Worm (Caenorhabditis elegans) whole organism, L3 larva: ENCODE results near the gene ttb-1.

Experiments
- ama-1 ChIP-seq: fragments of 150-350 bp; optimal IDR thresholded peaks from 2 replicates; lab custom pipeline; 2018
- ceh-16 ChIP-seq: sonication (generic microtip); optimal IDR thresholded peaks from 2 replicates; lab custom pipeline; 2017; ENCODE audit warnings: missing biosample characterization, missing genetic modification characterization
- daf-12 ChIP-seq: fragments of 150-350 bp; optimal IDR thresholded peaks from 2 replicates; lab custom pipeline; 2014; ENCODE audit warnings: missing biosample characterization, missing genetic modification reagents, missing genetic modification characterization
- fkh-10 ChIP-seq: sonication (generic microtip); optimal IDR thresholded peaks from 2 replicates; lab custom pipeline; 2017; ENCODE audit warnings: missing biosample characterization, missing genetic modification reagents, missing genetic modification characterization
- jun-1 ChIP-seq: fragments of 150-350 bp; optimal IDR thresholded peaks from 2 replicates; lab custom pipeline; 2014; ENCODE audit warnings: missing biosample characterization, missing genetic modification reagents, missing genetic modification characterization
- lin-15B ChIP-seq: fragments of 150-350 bp; optimal IDR thresholded peaks from 2 replicates; lab custom pipeline; 2014; ENCODE audit warnings: missing biosample characterization, missing genetic modification characterization
- lin-39 ChIP-seq: fragments of 150-350 bp; optimal IDR thresholded peaks from 2 replicates; lab custom pipeline; 2018; ENCODE audit warnings: missing biosample characterization, missing genetic modification reagents, missing genetic modification characterization
- nfya-1 ChIP-seq: sonication (generic microtip); optimal IDR thresholded peaks from 2 replicates; lab custom pipeline; 2017; ENCODE audit warnings: missing genetic modification characterization, mild to moderate bottlenecking, missing compliant biosample characterization, antibody characterized with exemption, moderate library complexity; ENCODE audit not compliant: insufficient read depth
- nhr-11 ChIP-seq: fragments of 150-350 bp; optimal IDR thresholded peaks from 2 replicates; lab custom pipeline; 2014; ENCODE audit warnings: missing biosample characterization, missing genetic modification characterization
- nhr-12 ChIP-seq: fragments of 150-350 bp; optimal IDR thresholded peaks from 2 replicates; lab custom pipeline; 2014; ENCODE audit warnings: missing biosample characterization, missing genetic modification characterization
- nhr-237 ChIP-seq: fragments of 150-350 bp; optimal IDR thresholded peaks from 2 replicates; lab custom pipeline; 2014; ENCODE audit warnings: missing biosample characterization, missing genetic modification characterization
- nhr-25 ChIP-seq: sonication (generic microtip); optimal IDR thresholded peaks from 2 replicates; lab custom pipeline; 2017; ENCODE audit warnings: missing biosample characterization, missing genetic modification characterization
- nhr-76 ChIP-seq: fragments of 150-350 bp; sonication (generic microtip); optimal IDR thresholded peaks from 5 replicates; lab custom pipeline; 2014; ENCODE audit warnings: missing biosample characterization, missing genetic modification characterization
- skn-1 ChIP-seq: fragments of 150-350 bp; optimal IDR thresholded peaks from 2 replicates; lab custom pipeline; 2014; ENCODE audit warnings: missing biosample characterization, missing genetic modification characterization

ce11 chrV:174520-174919 is 17.9 kb downstream of the ttb-1 start:
- TF ChIP-seq ama-1 (lab: Kevin White, UChicago) (no peak), nfya-1 (tag; lab: Kevin White, UChicago) (peak; percentile 56), nhr-25 (tag; lab: Kevin White, UChicago) (no peak), daf-12 (tag; lab: Kevin White, UChicago) (no peak), skn-1 (tag; lab: Kevin White, UChicago) (no peak), lin-15B (tag; lab: Kevin White, UChicago) (no peak), nhr-11 (tag; lab: Kevin White, UChicago) (no peak), nhr-12 (tag; lab: Kevin White, UChicago) (no peak), nhr-237 (tag; lab: Kevin White, UChicago) (no peak), fkh-10 (GFP tag; lab: Kevin White, UChicago) (no peak), ceh-16 (tag; lab: Kevin White, UChicago) (no peak), nhr-76 (no peak), lin-39 (tag; lab: Kevin White, UChicago) (no peak), jun-1 (tag; lab: Kevin White, UChicago) (no peak)
